Worm (Caenorhabditis elegans) whole organism, L1 larva: ENCODE measurements around the gene ZK354.7.

ENCODE experiments used
- aly-2 ChIP-seq: fragments of 150-350 bp; optimal IDR thresholded peaks from 2 replicates; lab custom pipeline; 2014; ENCODE audit warnings: missing biosample characterization, missing genetic modification characterization
- ama-1 ChIP-seq: fragments of 150-350 bp; optimal IDR thresholded peaks from 2 replicates; lab custom pipeline; 2014
- elt-3 ChIP-seq, 6 experiments: fragments of 150-350 bp in 1 of 6; sonication (generic microtip); optimal IDR thresholded peaks; 2 replicates each; lab custom pipeline; 2017 to 2018; ENCODE audit warnings: missing biosample characterization in 6 of 6, missing genetic modification characterization in 6 of 6, inconsistent platforms in 1 of 6
- lin-13 ChIP-seq: fragments of 150-350 bp; optimal IDR thresholded peaks from 2 replicates; lab custom pipeline; 2014; ENCODE audit warnings: missing biosample characterization, missing genetic modification reagents, missing genetic modification characterization
- mef-2 ChIP-seq: fragments of 150-350 bp; optimal IDR thresholded peaks from 2 replicates; lab custom pipeline; 2014; ENCODE audit warnings: missing biosample characterization, missing genetic modification characterization
- nhr-11 ChIP-seq: fragments of 150-350 bp; optimal IDR thresholded peaks from 2 replicates; lab custom pipeline; 2014; ENCODE audit warnings: missing biosample characterization, missing genetic modification characterization
- nhr-76 ChIP-seq: sonication (generic microtip); optimal IDR thresholded peaks from 2 replicates; lab custom pipeline; 2017; ENCODE audit warnings: missing biosample characterization, missing genetic modification characterization
- nhr-77 ChIP-seq: fragments of 150-350 bp; optimal IDR thresholded peaks from 2 replicates; lab custom pipeline; 2014; ENCODE audit warnings: missing biosample characterization, missing genetic modification characterization

ce11 chrIV:5268803-5269202 is 34.1 kb downstream of the ZK354.7 start, which contains the start of gene F36H12.4:
- TF ChIP-seq ama-1 (lab: Kevin White, UChicago) = no peak
- TF ChIP-seq lin-13 (GFP tag; lab: Kevin White, UChicago) = no peak
- TF ChIP-seq nhr-76 = no peak
- no peak for TF ChIP-seq nhr-77 (tag; lab: Kevin White, UChicago)
- TF ChIP-seq elt-3 (tag; optimal IDR thresholded peaks at IDR 0.05; lab: Kevin White, UChicago) = no peak
- no peak for TF ChIP-seq nhr-11 (tag; lab: Kevin White, UChicago)
- TF ChIP-seq mef-2 (tag; lab: Kevin White, UChicago) = no peak
- TF ChIP-seq aly-2 (tag; lab: Kevin White, UChicago) = no peak
